Worm (Caenorhabditis elegans): ENCODE data around the gene lrr-1.

Gene lrr-1

DNA sequence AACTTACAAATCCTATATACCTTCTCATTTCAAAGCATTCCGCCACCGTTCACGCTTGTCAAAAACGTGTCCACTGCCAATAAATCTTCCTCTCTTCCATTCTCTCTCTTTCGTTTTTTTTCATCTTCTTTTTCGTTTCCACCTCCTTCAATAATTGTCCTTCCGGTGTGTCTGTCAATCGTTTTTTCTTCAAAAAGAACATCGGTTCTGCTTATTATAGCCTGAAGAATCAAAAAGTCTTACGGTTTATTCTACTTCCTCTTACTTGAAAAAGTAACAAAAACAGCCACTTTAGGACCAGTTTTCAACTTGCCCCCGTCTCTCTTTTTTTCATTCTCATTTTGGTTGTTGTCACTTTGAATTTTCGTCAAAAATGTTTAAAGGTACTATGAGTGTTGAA, 13.0 kb upstream of the lrr-1 start:
- TF ChIP-seq lin-1 (GFP tag; IDR thresholded peaks at IDR 0.05) (no peak), T26A8.4 (GFP tag; IDR thresholded peaks at IDR 0.05) (no peak), nhr-48 (tag; optimal IDR thresholded peaks at IDR 0.05) (no peak), mep-1 (tag; optimal IDR thresholded peaks at IDR 0.05) (peak; percentile 9), mdl-1 (tag; optimal IDR thresholded peaks at IDR 0.05) (peak in 1 of 2 experiments; percentile 35), fos-1 (tag; optimal IDR thresholded peaks at IDR 0.05) (no peak), cey-2 (tag; optimal IDR thresholded peaks at IDR 0.05; ENCODE audit: borderline replicate concordance, insufficient read depth) (peak; percentile 77), saeg-2 (GFP tag; IDR thresholded peaks at IDR 0.05) (no peak), ceh-20 (GFP tag; IDR thresholded peaks at IDR 0.05) (no peak), spr-1 (tag; optimal IDR thresholded peaks at IDR 0.05) (no peak), mxl-3 (GFP tag; optimal IDR thresholded peaks at IDR 0.05) (peak; percentile 56), unc-62 (GFP tag; optimal IDR thresholded peaks at IDR 0.05 in 1 of 2) (peak in 1 of 2 experiments; percentile 99), unc-62 (tag; optimal IDR thresholded peaks at IDR 0.05) (no peak), lin-39 (tag; optimal IDR thresholded peaks at IDR 0.05) (no peak), dmd-6 (GFP tag; IDR thresholded peaks at IDR 0.05) (no peak), nhr-28 (tag; optimal IDR thresholded peaks at IDR 0.05) (peak; percentile 50), aha-1 (tag) (peak; percentile 61), nhr-76 (tag; optimal IDR thresholded peaks at IDR 0.05) (no peak), jun-1 (tag; optimal IDR thresholded peaks at IDR 0.05) (no peak), hlh-30 (tag; optimal IDR thresholded peaks at IDR 0.05; ENCODE audit: insufficient read depth) (peak; percentile 1), ZK337.2 (GFP tag; IDR thresholded peaks at IDR 0.05) (no peak), unc-130 (GFP tag; optimal IDR thresholded peaks at IDR 0.05) (no peak), lsy-2 (tag; optimal IDR thresholded peaks at IDR 0.05) (peak in 1 of 2 experiments; percentile 22), lin-38 (GFP tag; IDR thresholded peaks at IDR 0.05) (no peak), hlh-11 (tag; optimal IDR thresholded peaks at IDR 0.05) (peak; percentile 25), egl-27 (tag; optimal IDR thresholded peaks at IDR 0.05) (no peak), set-16 (GFP tag; IDR thresholded peaks at IDR 0.05) (no peak), vab-7 (GFP tag; IDR thresholded peaks at IDR 0.05) (no peak)

DNA sequence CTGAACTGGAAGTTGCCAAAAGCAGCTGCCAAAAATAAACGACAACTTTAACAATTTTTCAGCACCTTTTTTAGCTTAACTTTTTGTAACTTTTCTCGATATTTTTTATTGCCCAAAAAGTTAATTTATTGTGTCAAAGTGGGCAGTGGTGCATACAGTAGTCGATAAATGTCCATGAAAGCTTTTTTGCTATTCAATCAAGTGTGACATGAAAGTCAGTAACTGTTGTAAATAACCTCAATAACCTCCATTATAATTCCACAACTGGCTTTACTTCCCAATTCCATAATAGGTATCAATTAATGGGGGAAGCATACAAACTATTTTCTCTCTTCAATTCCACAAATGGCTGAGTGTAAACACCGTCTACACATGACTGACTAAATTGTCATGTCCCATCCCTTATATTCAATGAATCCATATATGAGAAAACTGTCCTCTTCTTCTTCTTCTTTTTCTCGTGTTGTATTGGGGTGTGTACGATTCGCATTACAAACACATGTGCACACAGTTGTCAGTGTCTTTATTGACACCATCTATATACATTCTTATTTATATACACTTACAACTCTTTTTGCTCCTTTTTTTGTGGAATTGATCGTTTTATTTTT, 12.1 kb upstream of the lrr-1 start:
- TF ChIP-seq zag-1 (tag; optimal IDR thresholded peaks at IDR 0.05), result no peak
- no peak for TF ChIP-seq daf-12 (tag; optimal IDR thresholded peaks at IDR 0.05)
- no peak for TF ChIP-seq spr-1 (tag; optimal IDR thresholded peaks at IDR 0.05)
- TF ChIP-seq mdl-1 (tag; optimal IDR thresholded peaks at IDR 0.05), result peak in 1 of 2 experiments; percentile 7
- peak; percentile 60 for TF ChIP-seq hlh-30 (tag; optimal IDR thresholded peaks at IDR 0.05; ENCODE audit: insufficient read depth)
- TF ChIP-seq nhr-10 (tag; optimal IDR thresholded peaks at IDR 0.05), result no peak
- peak; percentile 92 for TF ChIP-seq aha-1 (tag)
- TF ChIP-seq mxl-2 (GFP tag; conservative IDR thresholded peaks at IDR 0.05), result no peak
- no peak for TF ChIP-seq jun-1 (tag; optimal IDR thresholded peaks at IDR 0.05)
- peak; percentile 20 for TF ChIP-seq dve-1 (tag; optimal IDR thresholded peaks at IDR 0.05; ENCODE audit: insufficient read depth)
- no peak for TF ChIP-seq egl-27 (tag; optimal IDR thresholded peaks at IDR 0.05)
- TF ChIP-seq ces-1 (GFP tag; optimal IDR thresholded peaks at IDR 0.05), result no peak

DNA sequence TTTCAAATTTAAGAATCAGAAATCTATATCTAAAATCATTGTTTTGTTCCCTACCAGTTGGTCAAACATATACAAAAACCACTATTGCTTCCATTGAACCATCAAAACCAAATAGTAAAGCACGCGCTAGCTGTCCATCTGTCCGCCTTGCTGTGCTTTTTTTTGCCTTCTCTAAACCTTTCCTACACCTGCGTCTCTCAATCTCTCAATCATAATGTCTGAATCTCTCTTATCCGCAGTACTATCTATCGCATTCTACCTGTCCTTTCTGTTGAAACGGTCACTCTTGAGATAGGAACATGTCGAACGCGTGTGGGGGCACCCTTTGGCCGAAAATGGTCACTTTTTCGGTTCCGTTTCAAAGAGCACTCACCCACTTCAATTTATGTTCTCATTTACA, 11.0 kb upstream of the lrr-1 start:
- TF ChIP-seq unc-130 (GFP tag; optimal IDR thresholded peaks at IDR 0.05) (no peak), nhr-25 (tag; optimal IDR thresholded peaks at IDR 0.05; ENCODE audit: borderline replicate concordance, insufficient read depth) (peak; percentile 33), daf-12 (tag; optimal IDR thresholded peaks at IDR 0.05) (no peak), aha-1 (tag) (peak; percentile 70), mes-2 (tag; optimal IDR thresholded peaks at IDR 0.05; ENCODE audit: poor library complexity, severe bottlenecking) (peak; percentile 4), mdl-1 (tag; optimal IDR thresholded peaks at IDR 0.05) (peak; percentile 34 to 63), mxl-3 (GFP tag; optimal IDR thresholded peaks at IDR 0.05) (peak; percentile 90), hlh-30 (tag; optimal IDR thresholded peaks at IDR 0.05; ENCODE audit: insufficient read depth) (peak; percentile 65), ceh-62 (tag; optimal IDR thresholded peaks at IDR 0.05) (no peak), hlh-11 (tag; optimal IDR thresholded peaks at IDR 0.05) (peak; percentile 64), lsy-2 (tag; optimal IDR thresholded peaks at IDR 0.05) (peak in 1 of 2 experiments; percentile 40), dve-1 (tag; optimal IDR thresholded peaks at IDR 0.05; ENCODE audit: insufficient read depth) (peak; percentile 2), dmd-6 (GFP tag; IDR thresholded peaks at IDR 0.05) (peak; percentile 14; the same call in 1 of the 2 replicates), nhr-28 (tag; optimal IDR thresholded peaks at IDR 0.05) (peak; percentile 54), nhr-6 (tag; optimal IDR thresholded peaks at IDR 0.05) (peak; percentile 74)
